Fruit fly (Drosophila melanogaster): ENCODE measurements around the gene pnr.

DNA sequence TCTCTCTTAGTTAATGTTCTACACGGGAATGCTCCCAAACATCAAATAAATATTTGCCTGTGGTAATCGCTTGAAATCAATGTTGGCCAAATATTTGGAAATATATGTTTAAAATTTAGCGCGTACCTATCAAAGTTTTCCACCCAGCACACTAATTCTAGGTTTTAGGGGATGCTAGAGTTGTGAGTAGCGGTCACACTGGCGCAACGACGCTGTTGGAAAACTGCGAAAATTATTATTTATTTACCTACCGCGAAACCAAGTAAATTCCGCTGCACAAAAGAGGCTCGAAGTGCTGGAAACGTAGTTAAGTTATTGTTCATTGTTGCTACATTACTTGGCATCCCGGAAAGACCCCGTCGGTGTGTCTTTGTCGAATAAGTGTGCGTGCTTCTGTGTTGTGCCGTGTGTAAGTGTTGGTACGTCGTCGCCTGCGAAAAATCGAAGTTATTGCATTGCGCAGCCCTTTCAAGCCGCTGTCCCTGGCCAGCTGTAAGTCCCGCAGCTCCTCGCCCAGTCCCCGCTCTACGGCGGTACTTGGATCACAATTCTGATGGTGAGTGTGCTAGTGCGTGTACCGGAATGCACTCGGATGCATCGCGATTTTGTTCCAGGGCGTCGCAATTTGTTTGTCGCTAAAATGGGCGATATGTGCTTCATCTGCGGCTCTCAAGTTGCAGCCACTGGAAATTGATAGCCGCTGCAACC, 24.9 kb downstream of the pnr start, which contains the start of gene msps:
- TF ChIP-seq CG34367 (tag; optimal IDR thresholded peaks at IDR 0.05) (no peak), Ets98B (GFP tag; IDR thresholded peaks at IDR 0.05) (no peak), D1 (tag; optimal IDR thresholded peaks at IDR 0.05) (no peak), Pif1B (GFP tag; optimal IDR thresholded peaks at IDR 0.05) (no peak), CG12605 (GFP tag; IDR thresholded peaks at IDR 0.05) (no peak), rn (GFP tag; IDR thresholded peaks at IDR 0.05) (no peak), CG13204 (GFP tag; optimal IDR thresholded peaks at IDR 0.05) (no peak)

All from whole organism, pupa.